Worm (Caenorhabditis elegans) whole organism, early embryonic: ENCODE measurements around the gene srh-87.

Experiments
- B0310.2 ChIP-seq: sonication (generic microtip); optimal IDR thresholded peaks from 2 replicates; lab custom pipeline; 2016; ENCODE audit warnings: mild to moderate bottlenecking, missing genetic modification characterization, missing compliant biosample characterization
- F13C5.2 ChIP-seq: sonication (generic microtip); optimal IDR thresholded peaks from 2 replicates; lab custom pipeline; 2017; ENCODE audit warnings: mild to moderate bottlenecking, missing genetic modification characterization, inconsistent platforms, missing compliant biosample characterization
- aly-1 ChIP-seq: sonication (generic microtip); optimal IDR thresholded peaks from 2 replicates; lab custom pipeline; 2016; ENCODE audit warnings: missing genetic modification characterization, missing compliant biosample characterization
- ama-1 ChIP-seq: fragments of 150-350 bp; optimal IDR thresholded peaks from 2 replicates; lab custom pipeline; 2014
- ceh-13 ChIP-seq: fragments of 200-800 bp; sonication (Bioruptor generic); optimal IDR thresholded peaks from 2 replicates; lab custom pipeline; 2018; ENCODE audit warnings: mild to moderate bottlenecking, missing genetic modification characterization, missing compliant biosample characterization
- ceh-36 ChIP-seq: sonication (generic microtip); optimal IDR thresholded peaks from 2 replicates; lab custom pipeline; 2016; ENCODE audit warnings: missing genetic modification characterization, inconsistent platforms, missing compliant biosample characterization
- ets-7 ChIP-seq: sonication (generic microtip); optimal IDR thresholded peaks from 2 replicates; lab custom pipeline; 2016; ENCODE audit warnings: missing genotype, missing genetic modification characterization, missing compliant biosample characterization
- flt-1 ChIP-seq: fragments of 200-800 bp; sonication (Bioruptor generic); IDR thresholded peaks from 2 replicates; pipeline ENCODE4 v1.3.6; 2022; ENCODE audit warnings: missing genetic modification characterization, missing compliant biosample characterization
- hmbx-1 ChIP-seq: sonication (generic microtip); optimal IDR thresholded peaks from 2 replicates; lab custom pipeline; 2016; ENCODE audit warnings: mild to moderate bottlenecking, missing genetic modification characterization, missing compliant biosample characterization
- hmg-4 ChIP-seq: fragments of 200-800 bp; sonication (Bioruptor generic); optimal IDR thresholded peaks from 2 replicates; lab custom pipeline; 2018; ENCODE audit warnings: mild to moderate bottlenecking, missing genetic modification characterization, missing compliant biosample characterization
- hnd-1 ChIP-seq: sonication (generic microtip); optimal IDR thresholded peaks from 2 replicates; lab custom pipeline; 2016; ENCODE audit warnings: missing genetic modification characterization, missing compliant biosample characterization
- pes-1 ChIP-seq: fragments of 200-800 bp; sonication (Bioruptor generic); IDR thresholded peaks from 2 replicates; pipeline ENCODE4 v1.3.6; 2022; ENCODE audit warnings: missing genetic modification reagents, missing genetic modification characterization, missing compliant biosample characterization
- scrt-1 ChIP-seq: fragments of 200-800 bp; sonication (Bioruptor generic); IDR thresholded peaks from 2 replicates; pipeline ENCODE4 v1.3.6; 2022; ENCODE audit warnings: missing genetic modification characterization, missing compliant biosample characterization
- sea-1 ChIP-seq: fragments of 200-800 bp; sonication (Bioruptor generic); conservative IDR thresholded peaks from 2 replicates; pipeline ENCODE4 v1.3.6; 2022; ENCODE audit warnings: missing genetic modification characterization, missing compliant biosample characterization
- tbx-11 ChIP-seq: fragments of 200-800 bp; sonication (Bioruptor generic); IDR thresholded peaks from 2 replicates; pipeline ENCODE4 v1.3.6; 2022; ENCODE audit warnings: missing genetic modification characterization, missing compliant biosample characterization
- tbx-37 ChIP-seq: fragments of 200-800 bp; sonication (Bioruptor generic); conservative IDR thresholded peaks from 2 replicates; pipeline ENCODE4 v1.3.6; 2022; ENCODE audit warnings: missing genetic modification reagents, missing genetic modification characterization, missing compliant biosample characterization
- tra-4 ChIP-seq: sonication (generic microtip); optimal IDR thresholded peaks from 2 replicates; lab custom pipeline; 2017; ENCODE audit warnings: missing genetic modification characterization, missing compliant biosample characterization

srh-87 gene

DNA sequence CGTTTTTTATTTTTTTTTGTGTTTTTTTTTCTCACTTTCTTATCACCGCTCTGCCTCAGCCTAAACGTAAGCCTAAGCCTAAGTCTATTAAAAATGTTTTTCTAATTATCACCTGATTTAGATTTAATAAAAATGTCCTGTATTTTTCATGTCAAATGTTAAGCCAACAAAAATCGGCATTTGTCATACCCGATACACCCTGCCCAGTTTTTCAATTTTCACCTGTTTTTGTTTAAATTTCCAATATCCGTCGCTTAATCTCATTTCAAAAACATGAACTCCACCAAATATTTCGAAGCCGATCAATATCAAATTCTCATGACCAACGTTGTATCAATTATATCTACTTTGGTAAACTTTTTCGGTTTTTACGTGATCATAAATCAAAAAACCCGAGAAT lies 14.2 kb downstream of the srh-87 start, which contains the start of gene C31B8.1:
Gene C31B8.1 (plus strand): TSS at position 301 of the 400 bp plus-strand sequence.
- TF ChIP-seq flt-1, result no peak
- no peak for TF ChIP-seq hmbx-1 (tag; lab: Kevin White, UChicago)

DNA sequence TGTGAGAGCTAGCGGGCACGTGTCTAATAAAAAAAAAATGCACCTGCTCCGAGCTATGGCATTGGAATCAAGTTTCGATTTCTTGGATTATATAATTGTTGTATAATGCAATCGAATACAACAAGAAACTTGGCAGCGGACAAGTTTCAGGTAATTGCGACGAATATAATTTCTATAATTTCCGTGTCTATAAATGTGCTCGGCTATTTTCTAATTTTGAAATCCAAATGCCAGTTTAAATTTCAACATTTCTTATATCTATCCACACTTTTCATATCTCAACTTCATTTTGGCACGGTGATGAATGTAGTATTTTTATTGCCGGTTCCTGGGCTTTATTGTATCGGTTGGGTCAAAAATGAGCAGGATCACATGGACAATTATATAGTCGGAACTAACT lies 15.7 kb downstream of the srh-87 start, which contains the start of gene C31B8.16:
Gene C31B8.16 (plus strand): TSS at position 301 of the 400 bp plus-strand sequence.
- no peak for TF ChIP-seq tra-4 (tag; lab: Kevin White, UChicago)
- no peak for TF ChIP-seq hmg-4 (GFP tag; lab: Kevin White, UChicago)
- TF ChIP-seq F13C5.2, result no peak
- no peak for TF ChIP-seq aly-1 (tag; lab: Kevin White, UChicago)
- TF ChIP-seq ama-1 (lab: Kevin White, UChicago), result no peak
- no peak for TF ChIP-seq tbx-11 (GFP tag; lab: Robert Waterston, UW)
- no peak for TF ChIP-seq scrt-1
- no peak for TF ChIP-seq B0310.2
- no peak for TF ChIP-seq hmbx-1 (tag; lab: Kevin White, UChicago)
- TF ChIP-seq pes-1 (GFP tag; lab: Robert Waterston, UW), result no peak
- TF ChIP-seq ceh-13 (GFP tag; lab: Kevin White, UChicago), result no peak
- TF ChIP-seq flt-1, result no peak
- TF ChIP-seq sea-1 (GFP tag; lab: Robert Waterston, UW), result no peak
- TF ChIP-seq tbx-37 (GFP tag; lab: Robert Waterston, UW), result no peak
- no peak for TF ChIP-seq ets-7 (tag; lab: Kevin White, UChicago)
- no peak for TF ChIP-seq ceh-36
- no peak for TF ChIP-seq hnd-1 (tag; lab: Kevin White, UChicago)

DNA sequence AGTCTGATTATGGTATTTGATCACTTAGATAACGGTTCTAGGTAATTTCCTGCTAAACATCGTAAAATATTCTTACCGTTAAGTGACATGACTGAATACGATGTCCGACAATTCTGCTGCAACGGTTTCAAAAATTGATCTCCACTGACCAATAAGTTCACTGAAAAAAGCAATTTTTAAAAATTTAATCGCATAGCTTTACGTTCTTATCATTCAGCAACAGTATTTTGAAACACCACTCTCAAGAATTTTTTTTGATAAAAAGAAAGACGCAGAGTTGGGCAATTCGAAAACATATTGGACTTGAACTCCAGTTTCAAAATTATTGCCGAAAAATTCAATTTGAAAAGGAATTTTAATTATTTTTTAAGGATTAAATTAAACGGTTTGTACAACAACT lies 17.9 kb downstream of the srh-87 start, which contains the start of gene C31B8.12:
Gene C31B8.12 (minus strand): TSS at position 101 of the 400 bp plus-strand sequence.
- no peak for TF ChIP-seq hmbx-1 (tag; lab: Kevin White, UChicago)
- no peak for TF ChIP-seq aly-1 (tag; lab: Kevin White, UChicago)
- TF ChIP-seq sea-1 (GFP tag; lab: Robert Waterston, UW), result no peak
- TF ChIP-seq B0310.2, result no peak
- TF ChIP-seq scrt-1, result no peak
- no peak for TF ChIP-seq pes-1 (GFP tag; lab: Robert Waterston, UW)
- no peak for TF ChIP-seq ama-1 (lab: Kevin White, UChicago)
- no peak for TF ChIP-seq tbx-37 (GFP tag; lab: Robert Waterston, UW)
- no peak for TF ChIP-seq ceh-13 (GFP tag; lab: Kevin White, UChicago)
- no peak for TF ChIP-seq tra-4 (tag; lab: Kevin White, UChicago)
- no peak for TF ChIP-seq flt-1
- TF ChIP-seq hmg-4 (GFP tag; lab: Kevin White, UChicago), result no peak
- no peak for TF ChIP-seq ets-7 (tag; lab: Kevin White, UChicago)
- no peak for TF ChIP-seq F13C5.2
- TF ChIP-seq tbx-11 (GFP tag; lab: Robert Waterston, UW), result no peak

DNA sequence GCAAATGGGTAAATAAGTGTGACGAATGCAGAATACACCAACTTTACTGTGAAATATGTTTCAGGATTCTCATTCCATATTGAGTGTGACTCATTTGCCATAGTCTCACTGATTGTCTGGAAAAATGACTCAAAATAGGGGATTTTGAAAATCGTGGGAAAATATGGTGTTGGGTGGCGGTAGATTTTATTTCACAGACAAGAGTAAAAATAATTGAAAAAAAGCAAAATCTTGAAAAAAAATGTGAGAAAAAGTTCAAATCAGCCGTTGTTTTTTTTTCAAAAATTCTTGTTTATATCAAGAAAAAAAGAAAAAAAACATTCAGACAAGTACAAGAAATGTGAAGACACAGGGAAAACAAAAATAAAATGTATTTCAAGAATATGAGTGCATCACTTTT lies 22.9 kb downstream of the srh-87 start, which contains the start of gene srh-38:
Gene srh-38 (minus strand): TSS at position 101 of the 400 bp plus-strand sequence.
- TF ChIP-seq ceh-13 (GFP tag; lab: Kevin White, UChicago), result no peak
- TF ChIP-seq ceh-36, result no peak
- no peak for TF ChIP-seq B0310.2
- TF ChIP-seq tra-4 (tag; lab: Kevin White, UChicago), result no peak
- TF ChIP-seq pes-1 (GFP tag; lab: Robert Waterston, UW), result no peak
- no peak for TF ChIP-seq ets-7 (tag; lab: Kevin White, UChicago)
- TF ChIP-seq hnd-1 (tag; lab: Kevin White, UChicago), result no peak
- TF ChIP-seq hmg-4 (GFP tag; lab: Kevin White, UChicago), result no peak
- no peak for TF ChIP-seq aly-1 (tag; lab: Kevin White, UChicago)
- no peak for TF ChIP-seq flt-1
- TF ChIP-seq hmbx-1 (tag; lab: Kevin White, UChicago), result no peak
- no peak for TF ChIP-seq F13C5.2

DNA sequence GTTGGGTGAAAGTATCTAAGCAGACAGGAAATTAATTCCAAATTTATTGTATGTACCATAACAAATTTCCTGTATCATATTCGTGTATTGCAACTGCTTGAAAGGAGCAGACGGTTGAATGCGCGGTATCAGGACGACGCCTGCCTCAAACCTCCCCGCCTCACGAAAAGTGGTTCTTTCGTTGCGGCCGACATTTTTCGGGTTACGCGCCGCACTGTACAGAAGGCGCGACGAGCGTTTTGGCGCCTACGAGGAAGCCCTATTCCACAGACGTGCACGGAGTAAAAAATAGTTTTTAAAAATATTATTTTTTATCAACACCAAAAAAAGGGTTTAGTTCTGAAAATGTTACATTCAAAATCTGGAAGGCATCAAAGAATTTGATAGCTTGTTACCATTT lies 25.4 kb downstream of the srh-87 start:
- no peak for TF ChIP-seq B0310.2
- no peak for TF ChIP-seq ets-7 (tag; lab: Kevin White, UChicago)
- no peak for TF ChIP-seq ceh-36
- no peak for TF ChIP-seq ceh-13 (GFP tag; lab: Kevin White, UChicago)
- TF ChIP-seq F13C5.2, result no peak
- TF ChIP-seq hnd-1 (tag; lab: Kevin White, UChicago), result no peak
- TF ChIP-seq scrt-1, result no peak
- TF ChIP-seq tbx-11 (GFP tag; lab: Robert Waterston, UW), result no peak
- TF ChIP-seq tbx-37 (GFP tag; lab: Robert Waterston, UW), result no peak
- no peak for TF ChIP-seq sea-1 (GFP tag; lab: Robert Waterston, UW)
- no peak for TF ChIP-seq flt-1
- no peak for TF ChIP-seq ama-1 (lab: Kevin White, UChicago)
- TF ChIP-seq aly-1 (tag; lab: Kevin White, UChicago), result no peak
- TF ChIP-seq hmg-4 (GFP tag; lab: Kevin White, UChicago), result no peak
- no peak for TF ChIP-seq tra-4 (tag; lab: Kevin White, UChicago)

DNA sequence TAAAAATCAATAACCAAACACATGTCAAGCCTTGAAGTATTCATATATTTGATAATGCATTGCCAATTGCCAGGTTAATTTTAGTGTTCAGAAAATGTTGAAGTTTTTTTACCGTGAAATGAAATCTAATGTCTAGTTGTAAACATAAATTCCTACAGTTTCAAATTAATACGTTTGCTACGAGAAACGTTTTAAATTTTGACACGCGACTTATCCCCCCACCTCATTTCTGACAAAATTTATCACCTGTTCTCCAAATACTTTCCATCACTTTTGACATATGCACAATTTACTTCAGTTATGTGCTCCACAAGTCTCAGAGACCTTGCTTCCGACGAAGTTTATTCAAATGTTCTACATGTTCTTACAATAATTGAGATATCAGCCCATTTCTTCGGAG lies 31.6 kb downstream of the srh-87 start, which contains the start of gene srh-146:
Gene srh-146 (plus strand): TSS at position 301 of the 400 bp plus-strand sequence.
- no peak for TF ChIP-seq pes-1 (GFP tag; lab: Robert Waterston, UW)
- no peak for TF ChIP-seq hmg-4 (GFP tag; lab: Kevin White, UChicago)
- TF ChIP-seq sea-1 (GFP tag; lab: Robert Waterston, UW), result no peak
- TF ChIP-seq tbx-37 (GFP tag; lab: Robert Waterston, UW), result no peak
- no peak for TF ChIP-seq B0310.2
- no peak for TF ChIP-seq hnd-1 (tag; lab: Kevin White, UChicago)
- TF ChIP-seq ets-7 (tag; lab: Kevin White, UChicago), result no peak
- no peak for TF ChIP-seq tra-4 (tag; lab: Kevin White, UChicago)
- no peak for TF ChIP-seq scrt-1
- no peak for TF ChIP-seq ama-1 (lab: Kevin White, UChicago)
- no peak for TF ChIP-seq F13C5.2
- no peak for TF ChIP-seq ceh-13 (GFP tag; lab: Kevin White, UChicago)
- TF ChIP-seq flt-1, result no peak
- no peak for TF ChIP-seq aly-1 (tag; lab: Kevin White, UChicago)
- no peak for TF ChIP-seq ceh-36
- no peak for TF ChIP-seq hmbx-1 (tag; lab: Kevin White, UChicago)
- no peak for TF ChIP-seq tbx-11 (GFP tag; lab: Robert Waterston, UW)

DNA sequence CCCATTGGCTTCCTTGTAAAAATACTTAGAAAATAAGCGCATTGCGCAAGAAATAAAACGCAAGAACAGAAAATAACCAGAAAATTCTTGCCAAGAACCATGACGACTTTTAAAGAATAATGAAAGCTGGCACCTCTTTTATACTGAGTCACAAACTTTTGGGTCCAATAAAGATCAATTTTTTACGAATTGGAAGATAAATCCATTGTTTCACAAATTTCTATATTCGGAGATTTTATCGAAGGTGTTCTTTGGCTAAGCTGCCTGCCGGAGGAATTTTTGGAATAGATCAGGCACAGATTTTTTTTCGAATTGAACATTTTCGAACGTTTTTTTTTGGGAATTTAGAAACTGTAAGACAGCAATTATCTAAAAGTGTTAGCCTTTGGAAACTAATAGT lies 32.6 kb downstream of the srh-87 start, which contains the start of gene C31B8.9:
Gene C31B8.9 (minus strand): TSS at position 101 of the 400 bp plus-strand sequence.
- no peak for TF ChIP-seq tbx-37 (GFP tag; lab: Robert Waterston, UW)
- TF ChIP-seq hnd-1 (tag; lab: Kevin White, UChicago), result no peak
- TF ChIP-seq sea-1 (GFP tag; lab: Robert Waterston, UW), result no peak
- no peak for TF ChIP-seq aly-1 (tag; lab: Kevin White, UChicago)
